Fruit fly (Drosophila melanogaster): ENCODE results near the gene CG8209.

The CG8209 gene

DNA sequence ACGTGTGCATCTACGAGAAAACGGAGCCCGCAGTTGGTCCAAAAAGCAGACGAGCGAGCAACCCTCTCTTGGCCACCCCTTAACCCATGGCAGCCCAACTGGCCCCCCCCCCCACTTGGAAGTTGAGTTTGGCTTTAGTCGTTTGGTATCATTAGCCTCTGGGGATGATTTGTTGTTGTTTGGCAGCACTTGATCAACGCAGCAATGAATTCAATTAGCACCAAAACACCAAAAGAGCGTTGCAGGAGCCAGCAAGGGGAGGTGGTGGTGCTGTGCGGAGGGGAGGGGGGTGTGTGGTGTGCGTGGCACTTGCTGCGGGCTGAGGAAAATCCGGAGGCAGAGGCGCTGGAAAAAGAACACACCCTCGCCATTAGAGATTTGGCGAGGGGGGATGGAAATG is 21.2 kb upstream of the CG8209 start (continued):
- TF ChIP-seq Med (GFP tag) (peak; percentile 20), Hr39 (optimal IDR thresholded peaks at IDR 0.05) (peak; percentile 10), gcm (GFP tag; optimal IDR thresholded peaks at IDR 0.05) (peak; percentile 66)

DNA sequence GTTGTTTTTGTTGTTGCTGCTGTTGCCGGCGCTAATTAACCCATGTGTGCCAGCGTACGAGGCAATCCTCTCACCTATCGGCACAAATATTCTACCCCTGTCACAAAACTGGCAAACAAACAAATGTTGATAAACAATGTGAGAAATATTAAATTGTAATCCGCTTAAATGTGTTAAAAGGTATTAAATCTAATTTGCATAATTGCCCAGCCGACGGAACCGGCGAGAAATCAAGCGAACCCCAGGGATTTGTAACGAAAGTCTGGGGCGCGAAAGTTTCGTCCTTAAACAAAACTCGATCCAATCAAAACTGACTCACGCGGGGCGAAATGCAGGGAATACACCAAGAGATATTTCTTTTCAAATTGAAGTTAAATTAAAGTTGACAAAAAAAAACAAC is 19.5 kb upstream of the CG8209 start:
- TF ChIP-seq MBD-R2 (GFP tag; IDR thresholded peaks at IDR 0.05) (no peak), Rx (GFP tag; IDR thresholded peaks at IDR 0.05) (no peak), sens (GFP tag) (peak; percentile 26), E2f1 (GFP tag; IDR thresholded peaks at IDR 0.05) (no peak), CG31441 (GFP tag; IDR thresholded peaks at IDR 0.05) (0 out of 2 replicates have a peak, but pooled peaks have one; percentile 17), sqz (GFP tag; optimal IDR thresholded peaks at IDR 0.05) (peak; percentile 38), CG4360 (GFP tag; IDR thresholded peaks at IDR 0.05) (0 out of 2 replicates have a peak, but pooled peaks have one; percentile 16), Xrp1 (GFP tag; IDR thresholded peaks at IDR 0.05) (peak; percentile 29; the same call in 1 of the 2 replicates), oc (tag; optimal IDR thresholded peaks at IDR 0.05) (peak; percentile 83), gem (tag; optimal IDR thresholded peaks at IDR 0.05) (peak; percentile 16), prd (optimal IDR thresholded peaks at IDR 0.05) (no peak), prd (GFP tag; IDR thresholded peaks at IDR 0.05) (0 out of 3 replicates have a peak, but pooled peaks have one; percentile 6), Ets65A (GFP tag) (peak; percentile 60)

DNA sequence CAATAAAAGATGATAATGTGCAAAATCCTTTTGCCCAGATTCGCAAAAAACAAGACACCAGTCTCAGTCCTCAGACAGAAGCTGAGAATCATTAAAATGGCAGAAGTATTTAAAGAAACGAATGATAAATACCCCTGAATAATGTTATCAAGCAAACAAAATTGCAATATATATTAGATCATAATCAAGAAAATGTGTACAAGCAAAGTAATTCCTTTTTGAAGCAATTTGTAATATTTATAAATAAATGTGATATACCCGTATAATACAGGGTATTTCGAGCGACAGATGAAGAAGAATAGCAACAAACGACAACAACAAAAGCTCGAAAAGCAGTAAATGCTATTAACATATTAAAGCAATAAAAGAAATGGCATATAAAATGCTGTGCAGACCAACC is 18.1 kb upstream of the CG8209 start:
- no peak for TF ChIP-seq br (optimal IDR thresholded peaks at IDR 0.05)
- no peak for TF ChIP-seq CG8478 (optimal IDR thresholded peaks at IDR 0.05)
- TF ChIP-seq emc (GFP tag; optimal IDR thresholded peaks at IDR 0.05) = no peak
- no peak for TF ChIP-seq Side (GFP tag; optimal IDR thresholded peaks at IDR 0.05)
- TF ChIP-seq hth (optimal IDR thresholded peaks at IDR 0.05) = no peak
- TF ChIP-seq CG34422 (GFP tag; IDR thresholded peaks at IDR 0.05) = no peak
- TF ChIP-seq ase (GFP tag; IDR thresholded peaks at IDR 0.05) = no peak
- no peak for TF ChIP-seq bab2 (GFP tag; optimal IDR thresholded peaks at IDR 0.05)
- peak; percentile 42 for TF ChIP-seq Sox102F (GFP tag; optimal IDR thresholded peaks at IDR 0.05)
- no peak for TF ChIP-seq Camta (GFP tag; optimal IDR thresholded peaks at IDR 0.05)
- no peak for TF ChIP-seq BtbVII (GFP tag; optimal IDR thresholded peaks at IDR 0.05)
- no peak for TF ChIP-seq jing (GFP tag; optimal IDR thresholded peaks at IDR 0.05)
- peak; percentile 14 for TF ChIP-seq nmo (GFP tag; optimal IDR thresholded peaks at IDR 0.05)
- no peak for TF ChIP-seq bigmax (GFP tag; optimal IDR thresholded peaks at IDR 0.05)
- TF ChIP-seq Hr51 (GFP tag; optimal IDR thresholded peaks at IDR 0.05) = no peak
- no peak for TF ChIP-seq Awh (GFP tag; IDR thresholded peaks at IDR 0.05)
- TF ChIP-seq dmrt11E (tag; optimal IDR thresholded peaks at IDR 0.05) = peak; percentile 57
- no peak for TF ChIP-seq knrl (GFP tag; IDR thresholded peaks at IDR 0.05; ENCODE audit: partially characterized antibody)
- TF ChIP-seq tin (GFP tag; optimal IDR thresholded peaks at IDR 0.05) = no peak
- TF ChIP-seq CG14014 (GFP tag; IDR thresholded peaks at IDR 0.05) = no peak
- no peak for TF ChIP-seq Vsx1 (GFP tag; optimal IDR thresholded peaks at IDR 0.05)
- TF ChIP-seq slbo (GFP tag; IDR thresholded peaks at IDR 0.05) = no peak; the same call in 1 of the 2 replicates
- TF ChIP-seq CG6689 (GFP tag; IDR thresholded peaks at IDR 0.05) = peak; percentile 39; the same call in 1 of the 2 replicates
- TF ChIP-seq CG7357 (GFP tag; IDR thresholded peaks at IDR 0.05) = no peak
- TF ChIP-seq grau (tag; optimal IDR thresholded peaks at IDR 0.05) = peak; percentile 20
- TF ChIP-seq CG17829 (tag; optimal IDR thresholded peaks at IDR 0.05) = peak; percentile 10
- TF ChIP-seq gro (GFP tag; optimal IDR thresholded peaks at IDR 0.05) = no peak
- TF ChIP-seq CG1602 (GFP tag; optimal IDR thresholded peaks at IDR 0.05) = no peak
- TF ChIP-seq PHDP (tag; optimal IDR thresholded peaks at IDR 0.05) = no peak
- no peak for TF ChIP-seq hkb (optimal IDR thresholded peaks at IDR 0.05)
- no peak for TF ChIP-seq hkb (GFP tag; IDR thresholded peaks at IDR 0.05)
- TF ChIP-seq CG12236 (GFP tag; optimal IDR thresholded peaks at IDR 0.05) = no peak
- no peak for TF ChIP-seq CG34376 (GFP tag; optimal IDR thresholded peaks at IDR 0.05)
- no peak for TF ChIP-seq CG10654 (GFP tag; optimal IDR thresholded peaks at IDR 0.05)
- TF ChIP-seq CG11695 (GFP tag; IDR thresholded peaks at IDR 0.05) = no peak
- no peak for TF ChIP-seq HLHmδ (GFP tag; optimal IDR thresholded peaks at IDR 0.05)
